Worm (Caenorhabditis elegans) whole organism, young adult: ENCODE measurements around the gene bca-2.
A peak's percentile ranks its signal among the peaks of the same experiment; 100 is the strongest.

Experiments
- F52B5.7 ChIP-seq: sonication (generic microtip); optimal IDR thresholded peaks from 2 replicates; lab custom pipeline; 2016; ENCODE audit warnings: mild to moderate bottlenecking, missing genetic modification characterization, missing compliant biosample characterization
- F57C9.4 ChIP-seq: sonication (generic microtip); optimal IDR thresholded peaks from 2 replicates; lab custom pipeline; 2017; ENCODE audit warnings: mild to moderate bottlenecking, missing genetic modification characterization, missing compliant biosample characterization
- dpl-1 ChIP-seq: fragments of 150-350 bp; optimal IDR thresholded peaks from 2 replicates; lab custom pipeline; 2014; ENCODE audit warnings: missing biosample characterization, missing genetic modification reagents, missing genetic modification characterization
- egl-18 ChIP-seq: fragments of 200-800 bp; sonication (Bioruptor generic); IDR thresholded peaks from 2 replicates; pipeline ENCODE4 v1.3.6; 2022; ENCODE audit warnings: missing genetic modification reagents, missing genetic modification characterization, missing compliant biosample characterization
- egrh-3 ChIP-seq: fragments of 200-800 bp; sonication (Bioruptor generic); IDR thresholded peaks from 2 replicates; pipeline ENCODE4 v1.3.6; 2022; ENCODE audit warnings: missing genetic modification reagents, missing genetic modification characterization, missing compliant biosample characterization
- hlh-12 ChIP-seq: sonication (generic microtip); optimal IDR thresholded peaks from 2 replicates; lab custom pipeline; 2016; ENCODE audit warnings: missing genetic modification characterization, missing compliant biosample characterization
- mes-4 ChIP-seq: sonication (generic microtip); optimal IDR thresholded peaks from 2 replicates; lab custom pipeline; 2016; ENCODE audit warnings: missing genotype, missing genetic modification characterization, missing compliant biosample characterization
- nfya-1 ChIP-seq: sonication (generic microtip); optimal IDR thresholded peaks from 2 replicates; lab custom pipeline; 2017; ENCODE audit warnings: antibody characterized with exemption, missing compliant biosample characterization, missing genetic modification characterization, borderline replicate concordance; ENCODE audit not compliant: insufficient read depth
- tbp1 ChIP-seq: fragments of 200-800 bp; sonication (Bioruptor generic); optimal IDR thresholded peaks from 2 replicates; lab custom pipeline; 2018; ENCODE audit warnings: mild to moderate bottlenecking, missing genetic modification characterization, missing compliant biosample characterization

- TF ChIP-seq egl-18 (GFP tag; lab: Robert Waterston, UW), result no peak
- no peak for TF ChIP-seq F57C9.4
- TF ChIP-seq egrh-3 (GFP tag; lab: Robert Waterston, UW), result no peak
- no peak for TF ChIP-seq nfya-1
- no peak for TF ChIP-seq F52B5.7 (tag; lab: Kevin White, UChicago)
- TF ChIP-seq mes-4 (tag; lab: Kevin White, UChicago), result no peak
- TF ChIP-seq dpl-1 (GFP tag; lab: Kevin White, UChicago), result no peak
- no peak for TF ChIP-seq hlh-12
- peak; percentile 25 for TF ChIP-seq tbp1
Observed at ce11 chrIV:17125967-17126366, 25.9 kb upstream of the bca-2 start.
